Fruit fly (Drosophila melanogaster) whole organism, embryonic: ENCODE results near the gene Uch-L5R.
A peak's percentile ranks its signal among the peaks of the same experiment; 100 is the strongest.

Experiments
- BtbVII ChIP-seq: fragments of 200-800 bp; sonication (Bioruptor generic); optimal IDR thresholded peaks from 3 replicates; lab custom pipeline; 2017; ENCODE audit warnings: missing biosample characterization, mild to moderate bottlenecking, missing genetic modification characterization
- CG10543 ChIP-seq: fragments of 200-800 bp; sonication (Bioruptor generic); optimal IDR thresholded peaks from 3 replicates; lab custom pipeline; 2017; ENCODE audit warnings: missing biosample characterization, mild to moderate bottlenecking, missing genetic modification characterization, moderate library complexity
- CG11504 ChIP-seq: fragments of 200-800 bp; sonication (Bioruptor generic); optimal IDR thresholded peaks from 3 replicates; lab custom pipeline; 2019; ENCODE audit warnings: missing biosample characterization, mild to moderate bottlenecking, missing genetic modification characterization, moderate library complexity
- CG12219 ChIP-seq: fragments of 200-800 bp; sonication (Bioruptor generic); optimal IDR thresholded peaks from 3 replicates; lab custom pipeline; 2018; ENCODE audit warnings: missing biosample characterization, mild to moderate bottlenecking, missing genetic modification characterization
- CG12769 ChIP-seq: fragments of 200-800 bp; sonication (Bioruptor generic); optimal IDR thresholded peaks from 2 replicates; lab custom pipeline; 2019; ENCODE audit warnings: missing biosample characterization, mild to moderate bottlenecking, missing genetic modification characterization, moderate library complexity
- CG15269 ChIP-seq: fragments of 200-800 bp; sonication (Bioruptor generic); optimal IDR thresholded peaks from 2 replicates; lab custom pipeline; 2018; ENCODE audit warnings: missing biosample characterization, mild to moderate bottlenecking, missing genetic modification characterization, moderate library complexity
- CG1792 ChIP-seq: fragments of 200-800 bp; sonication (Bioruptor generic); optimal IDR thresholded peaks from 2 replicates; lab custom pipeline; 2016; ENCODE audit warnings: missing biosample characterization, missing genetic modification characterization
- CG18599 ChIP-seq: fragments of 200-800 bp; sonication (Bioruptor generic); optimal IDR thresholded peaks from 3 replicates; lab custom pipeline; 2017; ENCODE audit warnings: missing biosample characterization, missing genetic modification characterization, mild to moderate bottlenecking, moderate library complexity, missing genetic modification reagents
- CG2120 ChIP-seq: fragments of 200-800 bp; sonication (Bioruptor generic); optimal IDR thresholded peaks from 3 replicates; lab custom pipeline; 2016; ENCODE audit warnings: missing biosample characterization, missing genetic modification characterization
- CG2678 ChIP-seq: fragments of 200-800 bp; sonication (Bioruptor generic); optimal IDR thresholded peaks from 3 replicates; lab custom pipeline; 2019; ENCODE audit warnings: missing biosample characterization, mild to moderate bottlenecking, missing genetic modification characterization, moderate library complexity
- CG2889 ChIP-seq: fragments of 200-800 bp; sonication (Bioruptor generic); IDR thresholded peaks from 3 replicates; pipeline ENCODE4 v1.3.6; 2022; ENCODE audit warnings: missing biosample characterization, missing genetic modification characterization
- CG3163 ChIP-seq: fragments of 200-800 bp; sonication (Bioruptor generic); optimal IDR thresholded peaks from 3 replicates; lab custom pipeline; 2016; ENCODE audit warnings: missing biosample characterization, missing genetic modification characterization
- CG32772 ChIP-seq: fragments of 200-800 bp; sonication (Bioruptor generic); IDR thresholded peaks from 2 replicates; pipeline ENCODE4 v1.3.6; 2022; ENCODE audit warnings: missing biosample characterization, missing genetic modification characterization
- CG3281 ChIP-seq: fragments of 200-800 bp; sonication (Bioruptor generic); optimal IDR thresholded peaks from 3 replicates; lab custom pipeline; 2017; ENCODE audit warnings: missing biosample characterization, mild to moderate bottlenecking, missing genetic modification characterization
- CG8089 ChIP-seq: fragments of 200-800 bp; sonication (Bioruptor generic); optimal IDR thresholded peaks from 3 replicates; lab custom pipeline; 2016; ENCODE audit warnings: missing biosample characterization, missing genetic modification characterization
- CHES-1-like ChIP-seq: fragments of 200-800 bp; sonication (Bioruptor generic); optimal IDR thresholded peaks from 2 replicates; lab custom pipeline; 2016; ENCODE audit warnings: missing biosample characterization, missing genetic modification characterization
- Camta ChIP-seq: fragments of 200-800 bp; sonication (Bioruptor generic); optimal IDR thresholded peaks from 2 replicates; lab custom pipeline; 2016; ENCODE audit warnings: missing biosample characterization, missing genetic modification characterization
- CoRest ChIP-seq: fragments of 200-800 bp; sonication (Bioruptor generic); optimal IDR thresholded peaks from 3 replicates; lab custom pipeline; 2018; ENCODE audit warnings: missing biosample characterization, mild to moderate bottlenecking, missing genetic modification characterization, moderate library complexity
- Fer1 ChIP-seq: fragments of 200-800 bp; sonication (Bioruptor generic); optimal IDR thresholded peaks from 2 replicates; lab custom pipeline; 2017; ENCODE audit warnings: missing biosample characterization, mild to moderate bottlenecking, missing genetic modification characterization
- GATAe ChIP-seq: fragments of 200-800 bp; sonication (Bioruptor generic); conservative IDR thresholded peaks from 2 replicates; pipeline ENCODE4 v1.3.6; 2022; ENCODE audit warnings: missing biosample characterization, missing genetic modification characterization
- Gsc ChIP-seq: fragments of 200-800 bp; sonication (Bioruptor generic); IDR thresholded peaks from 2 replicates; pipeline ENCODE4 v1.3.6; 2022; ENCODE audit warnings: missing biosample characterization, missing genetic modification characterization
- Hmr ChIP-seq: fragments of 200-800 bp; sonication (Bioruptor generic); optimal IDR thresholded peaks from 3 replicates; lab custom pipeline; 2017; ENCODE audit warnings: mild to moderate bottlenecking, missing biosample characterization, missing genetic modification reagents, missing genetic modification characterization
- MESR4 ChIP-seq: fragments of 200-800 bp; sonication (Bioruptor generic); optimal IDR thresholded peaks from 2 replicates; lab custom pipeline; 2018; ENCODE audit warnings: missing biosample characterization, mild to moderate bottlenecking, missing genetic modification characterization, moderate library complexity
- Opbp ChIP-seq: fragments of 200-800 bp; sonication (Bioruptor generic); IDR thresholded peaks from 3 replicates; pipeline ENCODE4 v1.3.6; 2022; ENCODE audit warnings: missing biosample characterization, missing genetic modification characterization; ENCODE audit not compliant: partially characterized antibody
- PHDP ChIP-seq: fragments of 200-800 bp; sonication (Bioruptor generic); optimal IDR thresholded peaks from 3 replicates; lab custom pipeline; 2018; ENCODE audit warnings: missing biosample characterization, mild to moderate bottlenecking, missing genetic modification characterization, moderate library complexity
- Ravus ChIP-seq: fragments of 200-800 bp; sonication (Bioruptor generic); IDR thresholded peaks from 2 replicates; pipeline ENCODE4 v1.3.6; 2022; ENCODE audit warnings: missing biosample characterization, missing genetic modification characterization
- Sox102F ChIP-seq: fragments of 200-800 bp; sonication (Bioruptor generic); optimal IDR thresholded peaks from 2 replicates; lab custom pipeline; 2018; ENCODE audit warnings: missing biosample characterization, mild to moderate bottlenecking, missing genetic modification characterization, moderate library complexity
- Spps ChIP-seq: fragments of 200-800 bp; sonication (Bioruptor generic); optimal IDR thresholded peaks from 2 replicates; lab custom pipeline; 2018; ENCODE audit warnings: missing biosample characterization, mild to moderate bottlenecking, missing genetic modification characterization
- Xbp1 ChIP-seq: fragments of 200-800 bp; sonication (Bioruptor generic); optimal IDR thresholded peaks from 3 replicates; lab custom pipeline; 2016; ENCODE audit warnings: missing biosample characterization, mild to moderate bottlenecking, missing genetic modification characterization
- Xrp1 ChIP-seq: fragments of 200-800 bp; sonication (Bioruptor generic); IDR thresholded peaks from 2 replicates; pipeline ENCODE4 v1.3.6; 2022; ENCODE audit warnings: missing biosample characterization, missing genetic modification characterization
- abd-A ChIP-seq: fragments of 200-800 bp; sonication (Bioruptor generic); optimal IDR thresholded peaks from 3 replicates; lab custom pipeline; 2019; ENCODE audit warnings: missing biosample characterization, mild to moderate bottlenecking, missing genetic modification characterization, moderate library complexity
- amos ChIP-seq: fragments of 200-800 bp; sonication (Bioruptor generic); IDR thresholded peaks from 2 replicates; pipeline ENCODE4 v1.3.6; 2022; ENCODE audit warnings: missing biosample characterization, missing genetic modification characterization; ENCODE audit not compliant: partially characterized antibody
- bcd ChIP-seq: fragments of 200-800 bp; sonication (Bioruptor generic); optimal IDR thresholded peaks from 2 replicates; lab custom pipeline; 2017; ENCODE audit warnings: missing biosample characterization, mild to moderate bottlenecking, missing genetic modification characterization
- chn ChIP-seq: fragments of 200-800 bp; sonication (Bioruptor generic); optimal IDR thresholded peaks from 2 replicates; lab custom pipeline; 2016; ENCODE audit warnings: missing biosample characterization, missing genetic modification characterization
- eve ChIP-seq, 2 experiments: fragments of >200 bp; optimal IDR thresholded peaks; 2 replicates each; lab custom pipeline; 2017; ENCODE audit warnings: missing biosample characterization in 2 of 2, missing genetic modification characterization in 2 of 2
- fd64A ChIP-seq: fragments of 200-800 bp; sonication (Bioruptor generic); optimal IDR thresholded peaks from 3 replicates; lab custom pipeline; 2018; ENCODE audit warnings: missing biosample characterization, mild to moderate bottlenecking, missing genetic modification characterization
- gem ChIP-seq: fragments of 200-800 bp; sonication (Bioruptor generic); optimal IDR thresholded peaks from 2 replicates; lab custom pipeline; 2019; ENCODE audit warnings: missing biosample characterization, mild to moderate bottlenecking, missing genetic modification characterization, moderate library complexity
- ind ChIP-seq: fragments of 200-800 bp; sonication (Bioruptor generic); optimal IDR thresholded peaks from 3 replicates; lab custom pipeline; 2016; ENCODE audit warnings: missing biosample characterization, missing genetic modification characterization
- jigr1 ChIP-seq: fragments of 200-800 bp; sonication (Bioruptor generic); IDR thresholded peaks from 3 replicates; pipeline ENCODE4 v1.3.6; 2022; ENCODE audit warnings: missing biosample characterization, missing genetic modification characterization
- jing ChIP-seq: fragments of 200-800 bp; sonication (Bioruptor generic); optimal IDR thresholded peaks from 2 replicates; lab custom pipeline; 2018; ENCODE audit warnings: missing biosample characterization, mild to moderate bottlenecking, missing genetic modification characterization
- lab ChIP-seq: fragments of 200-800 bp; sonication (Bioruptor generic); optimal IDR thresholded peaks from 3 replicates; lab custom pipeline; 2017; ENCODE audit warnings: missing biosample characterization, missing genetic modification characterization, mild to moderate bottlenecking, moderate library complexity, missing genetic modification reagents
- lilli ChIP-seq: fragments of 200-800 bp; sonication (Bioruptor generic); optimal IDR thresholded peaks from 3 replicates; lab custom pipeline; 2016; ENCODE audit warnings: missing biosample characterization, missing genetic modification characterization
- nerfin-2 ChIP-seq: fragments of 200-800 bp; sonication (Bioruptor generic); IDR thresholded peaks from 2 replicates; pipeline ENCODE4 v1.3.6; 2022; ENCODE audit warnings: missing biosample characterization, missing genetic modification characterization; ENCODE audit not compliant: partially characterized antibody
- prd ChIP-seq, 3 experiments: fragments of >200 bp in 2 of 3; fragments of 200-800 bp in 1 of 3; sonication (Bioruptor generic) in 1 of 3; optimal IDR thresholded peaks in 2 of 3; IDR thresholded peaks in 1 of 3; 2 replicates in 2 of 3; 3 replicates in 1 of 3; pipeline versions ENCODE4 v1.3.6 to Lab custom; 2017 to 2022; ENCODE audit warnings: missing biosample characterization in 1 of 3, missing genetic modification characterization in 1 of 3
- row ChIP-seq: fragments of 200-800 bp; sonication (Bioruptor generic); IDR thresholded peaks from 3 replicates; pipeline ENCODE4 v1.3.6; 2022; ENCODE audit warnings: missing biosample characterization, missing genetic modification characterization
- slbo ChIP-seq: fragments of 200-800 bp; sonication (Bioruptor generic); IDR thresholded peaks from 2 replicates; pipeline ENCODE4 v1.3.6; 2022; ENCODE audit warnings: missing biosample characterization, missing genetic modification characterization
- tin ChIP-seq: fragments of 200-800 bp; sonication (Bioruptor generic); optimal IDR thresholded peaks from 3 replicates; lab custom pipeline; 2016; ENCODE audit warnings: missing biosample characterization, missing genetic modification characterization
- zfh1 ChIP-seq: fragments of 200-800 bp; sonication (Bioruptor generic); IDR thresholded peaks from 3 replicates; pipeline ENCODE4 v1.3.6; 2022; ENCODE audit warnings: missing biosample characterization, missing genetic modification characterization

Gene Uch-L5R

dm6 chrX:12085694-12086093 is 29.3 kb upstream of the Uch-L5R start (continued):
- TF ChIP-seq CG3163 = peak; percentile 50

- TF ChIP-seq CG8089 (GFP tag; lab: Kevin White, UChicago) (no peak), CHES-1-like (no peak), fd64A (no peak), CG10543 (no peak), chn (GFP tag; lab: Kevin White, UChicago) (no peak), nerfin-2 (no peak), CG2678 (peak; percentile 27), lab (peak; percentile 56), CG32772 (no peak), Xrp1 (GFP tag; lab: Robert Waterston, UW) (peak; percentile 30; the same call in 1 of the 2 replicates), lilli (peak; percentile 9), CG3281 (GFP tag; lab: Kevin White, UChicago) (peak; percentile 18), Hmr (GFP tag; lab: Kevin White, UChicago) (peak; percentile 25), tin (GFP tag; lab: Kevin White, UChicago) (no peak), MESR4 (GFP tag; lab: Kevin White, UChicago) (no peak), gem (tag; lab: Kevin White, UChicago) (peak; percentile 40), Gsc (no peak), bcd (peak; percentile 15), CG2120 (peak; percentile 56), GATAe (GFP tag; lab: Robert Waterston, UW) (no peak), Opbp (GFP tag; lab: Robert Waterston, UW) (no peak), ind (GFP tag; lab: Kevin White, UChicago) (peak; percentile 12), Spps (no peak), row (GFP tag; lab: Robert Waterston, UW) (peak; percentile 43; the same call in 1 of the 3 replicates), Camta (GFP tag; lab: Kevin White, UChicago) (no peak), eve (GFP tag; optimal IDR thresholded peaks at IDR 0.05; lab: Kevin White, UChicago) (no peak), Ravus (GFP tag; lab: Robert Waterston, UW) (no peak), CG12219 (GFP tag; lab: Kevin White, UChicago) (no peak), prd (optimal IDR thresholded peaks at IDR 0.05; lab: Kevin White, UChicago) (no peak), prd (GFP tag; IDR thresholded peaks at IDR 0.05; lab: Robert Waterston, UW) (peak; percentile 36; the same call in 1 of the 3 replicates), Xbp1 (GFP tag; lab: Kevin White, UChicago) (no peak), abd-A (peak; percentile 32), CG2889 (GFP tag; lab: Robert Waterston, UW) (0 out of 3 replicates have a peak, but pooled peaks have one; percentile 26), Sox102F (peak; percentile 19), CG15269 (tag; lab: Kevin White, UChicago) (peak; percentile 1), jing (GFP tag; lab: Kevin White, UChicago) (no peak), Fer1 (peak; percentile 11), slbo (GFP tag; lab: Robert Waterston, UW) (peak; percentile 42; the same call in 1 of the 2 replicates), zfh1 (GFP tag; lab: Robert Waterston, UW) (0 out of 3 replicates have a peak, but pooled peaks have one; percentile 41), CG11504 (tag; lab: Kevin White, UChicago) (peak; percentile 40), CG1792 (GFP tag; lab: Kevin White, UChicago) (no peak), amos (GFP tag; lab: Robert Waterston, UW) (no peak), jigr1 (GFP tag; lab: Robert Waterston, UW) (no peak), PHDP (tag; lab: Kevin White, UChicago) (peak; percentile 3), CG18599 (GFP tag; lab: Kevin White, UChicago) (peak; percentile 45), CoRest (tag; lab: Kevin White, UChicago) (no peak), BtbVII (GFP tag; lab: Kevin White, UChicago) (no peak), CG12769 (tag; lab: Kevin White, UChicago) (peak; percentile 11)
These were observed 28.0 kb upstream of the Uch-L5R start for dm6 chrX:12084406-12084805.
